Fruit fly (Drosophila melanogaster): ENCODE results near the gene ND-ASHI.

ND-ASHI gene

DNA sequence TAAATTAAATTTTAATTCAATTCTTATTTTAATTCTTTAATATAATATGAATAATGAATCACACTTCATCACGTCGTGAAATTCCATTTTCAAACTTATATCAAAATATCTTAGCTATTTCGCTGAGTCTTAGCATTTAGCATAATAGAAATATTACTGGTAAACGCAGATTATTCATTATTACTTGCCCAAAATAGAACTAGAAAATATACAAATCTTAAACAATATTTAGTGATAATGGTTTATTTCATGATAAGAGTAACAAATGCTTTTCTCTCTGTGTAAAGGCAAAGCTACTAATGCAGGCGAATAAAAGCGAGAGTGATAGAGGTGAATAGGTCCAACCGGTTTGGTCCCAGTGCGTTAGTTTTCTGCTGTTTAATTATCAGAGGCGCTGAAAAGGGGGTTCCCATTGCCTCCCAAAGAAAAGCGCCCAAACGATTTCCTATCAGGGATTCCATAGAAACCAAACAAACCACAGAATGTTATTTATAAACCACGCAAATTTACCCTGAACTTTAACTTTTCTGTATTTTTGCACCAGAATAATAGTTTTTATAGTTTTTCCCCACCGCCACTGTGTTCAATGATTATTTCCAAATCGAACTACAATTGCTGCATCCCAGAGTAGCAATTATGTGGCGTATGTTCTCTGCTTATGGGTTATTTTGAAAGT lies 15.9 kb downstream of the ND-ASHI start (continued):
- TF ChIP-seq CG7839 (tag; optimal IDR thresholded peaks at IDR 0.05) (peak; percentile 40), dpn (GFP tag; optimal IDR thresholded peaks at IDR 0.05) (peak; percentile 30 to 58), CG14050 (GFP tag; IDR thresholded peaks at IDR 0.05) (peak; percentile 32; the same call in 1 of the 3 replicates), H2.0 (GFP tag; IDR thresholded peaks at IDR 0.05) (peak; percentile 49; the same call in 1 of the 2 replicates), CG4854 (GFP tag; optimal IDR thresholded peaks at IDR 0.05) (no peak), CG3847 (GFP tag; IDR thresholded peaks at IDR 0.05) (peak; percentile 45), Sin3A (optimal IDR thresholded peaks at IDR 0.05) (no peak), NFAT (GFP tag; IDR thresholded peaks at IDR 0.05) (0 out of 2 replicates have a peak, but pooled peaks have one; percentile 47), Ets97D (GFP tag; optimal IDR thresholded peaks at IDR 0.05) (no peak), CG6683 (GFP tag; optimal IDR thresholded peaks at IDR 0.05) (no peak), CG2875 (GFP tag; optimal IDR thresholded peaks at IDR 0.05) (no peak), Fer3 (tag; optimal IDR thresholded peaks at IDR 0.05) (peak; percentile 16), org-1 (GFP tag; optimal IDR thresholded peaks at IDR 0.05) (no peak), unpg (GFP tag; optimal IDR thresholded peaks at IDR 0.05) (peak; percentile 20), tio (GFP tag; optimal IDR thresholded peaks at IDR 0.05) (no peak), Sox100B (GFP tag; optimal IDR thresholded peaks at IDR 0.05) (peak; percentile 59), sc (optimal IDR thresholded peaks at IDR 0.05) (no peak), sc (GFP tag; optimal IDR thresholded peaks at IDR 0.05) (no peak), CG34422 (GFP tag; IDR thresholded peaks at IDR 0.05) (0 out of 3 replicates have a peak, but pooled peaks have one; percentile 52), eve (GFP tag; optimal IDR thresholded peaks at IDR 0.05) (peak in 1 of 2 experiments; percentile 59), da (GFP tag; optimal IDR thresholded peaks at IDR 0.05) (no peak), hkb (optimal IDR thresholded peaks at IDR 0.05) (no peak), hkb (GFP tag; IDR thresholded peaks at IDR 0.05) (peak; percentile 52), CG13424 (tag; optimal IDR thresholded peaks at IDR 0.05) (peak; percentile 41), CG32772 (GFP tag; IDR thresholded peaks at IDR 0.05) (no peak), hb (GFP tag; IDR thresholded peaks at IDR 0.05; ENCODE audit: partially characterized antibody) (no peak), hbn (GFP tag; IDR thresholded peaks at IDR 0.05; ENCODE audit: partially characterized antibody) (no peak), fd3F (GFP tag; optimal IDR thresholded peaks at IDR 0.05) (peak; percentile 35), CG10267 (tag; optimal IDR thresholded peaks at IDR 0.05) (peak; percentile 2), ttk (GFP tag; IDR thresholded peaks at IDR 0.05) (peak; percentile 35; the same call in 1 of the 2 replicates), pros (GFP tag; optimal IDR thresholded peaks at IDR 0.05) (no peak), bigmax (GFP tag; optimal IDR thresholded peaks at IDR 0.05) (no peak), Nf-YA (GFP tag; IDR thresholded peaks at IDR 0.05) (no peak), Drgx (GFP tag; IDR thresholded peaks at IDR 0.05) (peak; percentile 78), Vsx1 (GFP tag; optimal IDR thresholded peaks at IDR 0.05) (no peak), Stat92E (GFP tag; optimal IDR thresholded peaks at IDR 0.05) (no peak), CG4282 (GFP tag; optimal IDR thresholded peaks at IDR 0.05) (no peak), slou (GFP tag; optimal IDR thresholded peaks at IDR 0.05) (no peak), CG17802 (tag; optimal IDR thresholded peaks at IDR 0.05) (no peak), nerfin-1 (tag; optimal IDR thresholded peaks at IDR 0.05) (no peak), CG6791 (GFP tag; IDR thresholded peaks at IDR 0.05; ENCODE audit: partially characterized antibody) (no peak), kah (GFP tag; optimal IDR thresholded peaks at IDR 0.05) (no peak), Spps (tag; optimal IDR thresholded peaks at IDR 0.05) (no peak), tx (GFP tag; optimal IDR thresholded peaks at IDR 0.05) (no peak), CG11696 (GFP tag; IDR thresholded peaks at IDR 0.05) (no peak), lmd (GFP tag; IDR thresholded peaks at IDR 0.05) (peak; percentile 69), CG2116 (GFP tag; optimal IDR thresholded peaks at IDR 0.05) (no peak), cg (GFP tag; optimal IDR thresholded peaks at IDR 0.05) (no peak), Sry-δ (GFP tag; optimal IDR thresholded peaks at IDR 0.05) (no peak), CG6854 (GFP tag; optimal IDR thresholded peaks at IDR 0.05) (no peak)

Data from whole organism, embryonic.